Worm (Caenorhabditis elegans) whole organism, L1 larva: Measurements from ENCODE around the gene npr-43.

Source experiments
- C34B4.2 ChIP-seq: sonication (generic microtip); optimal IDR thresholded peaks from 2 replicates; lab custom pipeline; 2017; ENCODE audit warnings: mild to moderate bottlenecking, missing genetic modification characterization, missing compliant biosample characterization
- aly-2 ChIP-seq: fragments of 150-350 bp; optimal IDR thresholded peaks from 2 replicates; lab custom pipeline; 2014; ENCODE audit warnings: missing biosample characterization, missing genetic modification characterization
- ama-1 ChIP-seq: fragments of 150-350 bp; optimal IDR thresholded peaks from 2 replicates; lab custom pipeline; 2014
- ceh-82 ChIP-seq, 3 experiments: fragments of 150-350 bp in 1 of 3; sonication (generic microtip) in 2 of 3; optimal IDR thresholded peaks; 2 replicates each; lab custom pipeline; 2014 to 2017; ENCODE audit warnings: missing biosample characterization in 3 of 3, missing genetic modification characterization in 3 of 3
- ceh-88 ChIP-seq: fragments of 200-800 bp; sonication (Bioruptor generic); IDR thresholded peaks from 2 replicates; pipeline ENCODE4 v1.3.6; 2022; ENCODE audit warnings: missing genetic modification characterization, missing compliant biosample characterization
- ceh-90 ChIP-seq: sonication (generic microtip); optimal IDR thresholded peaks from 2 replicates; lab custom pipeline; 2016; ENCODE audit warnings: missing genetic modification characterization, missing compliant biosample characterization
- dpl-1 ChIP-seq, 3 experiments: fragments of 150-350 bp in 2 of 3; sonication (generic microtip) in 1 of 3; optimal IDR thresholded peaks; 2 replicates each; lab custom pipeline; 2014 to 2017; ENCODE audit warnings: missing biosample characterization in 3 of 3, missing genetic modification characterization in 3 of 3, missing genetic modification reagents in 3 of 3
- efl-1 ChIP-seq, 4 experiments: fragments of 150-350 bp; optimal IDR thresholded peaks in 3 of 4; peaks in 1 of 4; 1 replicate in 1 of 4; 2 replicates in 3 of 4; lab custom pipeline; 2014; ENCODE audit warnings: missing biosample characterization in 2 of 4, missing genetic modification characterization in 2 of 4, missing genetic modification reagents in 2 of 4
- efl-3 ChIP-seq: fragments of 200-800 bp; sonication (Bioruptor generic); optimal IDR thresholded peaks from 2 replicates; lab custom pipeline; 2018; ENCODE audit warnings: mild to moderate bottlenecking, missing genetic modification characterization, missing compliant biosample characterization
- elt-2 ChIP-seq: sonication (generic microtip); optimal IDR thresholded peaks from 2 replicates; lab custom pipeline; 2016; ENCODE audit warnings: missing genetic modification characterization, mild to moderate bottlenecking, inconsistent platforms, missing compliant biosample characterization, missing genetic modification reagents
- ets-5 ChIP-seq: fragments of 200-800 bp; sonication (Bioruptor generic); IDR thresholded peaks from 2 replicates; pipeline ENCODE4 v1.3.6; 2022; ENCODE audit warnings: missing genetic modification characterization, missing compliant biosample characterization
- fkh-10 ChIP-seq: sonication (generic microtip); optimal IDR thresholded peaks from 2 replicates; lab custom pipeline; 2017; ENCODE audit warnings: missing biosample characterization, missing genetic modification reagents, missing genetic modification characterization
- fos-1 ChIP-seq: fragments of 150-350 bp; optimal IDR thresholded peaks from 2 replicates; lab custom pipeline; 2014; ENCODE audit warnings: missing biosample characterization, missing genetic modification characterization
- grh-1 ChIP-seq: fragments of 200-800 bp; sonication (Bioruptor generic); IDR thresholded peaks from 2 replicates; pipeline ENCODE4 v1.3.6; 2022; ENCODE audit warnings: missing genetic modification reagents, missing genetic modification characterization, missing compliant biosample characterization
- hlh-4 ChIP-seq: sonication (generic microtip); optimal IDR thresholded peaks from 2 replicates; lab custom pipeline; 2016; ENCODE audit warnings: mild to moderate bottlenecking, missing genetic modification characterization, missing compliant biosample characterization
- isw-1 ChIP-seq: fragments of 200-800 bp; sonication (Bioruptor generic); IDR thresholded peaks from 2 replicates; pipeline ENCODE4 v1.3.6; 2022; ENCODE audit warnings: missing genetic modification characterization, missing compliant biosample characterization
- jun-1 ChIP-seq: fragments of 150-350 bp; optimal IDR thresholded peaks from 2 replicates; lab custom pipeline; 2014; ENCODE audit warnings: missing biosample characterization, missing genetic modification reagents, missing genetic modification characterization
- lin-13 ChIP-seq: fragments of 150-350 bp; optimal IDR thresholded peaks from 2 replicates; lab custom pipeline; 2014; ENCODE audit warnings: missing biosample characterization, missing genetic modification reagents, missing genetic modification characterization
- lin-35 ChIP-seq, 2 experiments: fragments of 150-350 bp; optimal IDR thresholded peaks; 2 replicates each; lab custom pipeline; 2014; ENCODE audit warnings: missing biosample characterization in 2 of 2, missing genetic modification characterization in 2 of 2, missing genetic modification reagents in 2 of 2
- lir-3 ChIP-seq: sonication (generic microtip); optimal IDR thresholded peaks from 2 replicates; lab custom pipeline; 2016; ENCODE audit warnings: mild to moderate bottlenecking, missing genetic modification characterization, moderate library complexity, missing compliant biosample characterization; ENCODE audit not compliant: poor library complexity
- mep-1 ChIP-seq: fragments of 150-350 bp; optimal IDR thresholded peaks from 2 replicates; lab custom pipeline; 2014; ENCODE audit warnings: missing biosample characterization, missing genetic modification characterization
- nhr-20 ChIP-seq: sonication (generic microtip); optimal IDR thresholded peaks from 2 replicates; lab custom pipeline; 2016; ENCODE audit warnings: mild to moderate bottlenecking, missing genetic modification characterization, missing compliant biosample characterization
- nhr-47 ChIP-seq: sonication (generic microtip); optimal IDR thresholded peaks from 2 replicates; lab custom pipeline; 2016; ENCODE audit warnings: mild to moderate bottlenecking, missing genetic modification characterization, moderate library complexity, missing compliant biosample characterization
- nhr-71 ChIP-seq: sonication (generic microtip); optimal IDR thresholded peaks from 2 replicates; lab custom pipeline; 2016; ENCODE audit warnings: mild to moderate bottlenecking, missing genetic modification characterization, moderate library complexity, missing compliant biosample characterization
- nhr-85 ChIP-seq: sonication (generic microtip); peaks from one replicate; lab custom pipeline; 2016; ENCODE audit warnings: missing genetic modification characterization, inconsistent platforms, missing compliant biosample characterization
- nhr-90 ChIP-seq: sonication (generic microtip); optimal IDR thresholded peaks from 2 replicates; lab custom pipeline; 2016; ENCODE audit warnings: mild to moderate bottlenecking, missing genetic modification characterization, missing compliant biosample characterization; ENCODE audit not compliant: poor library complexity
- pax-3 ChIP-seq: fragments of 200-800 bp; sonication (Bioruptor generic); optimal IDR thresholded peaks from 2 replicates; lab custom pipeline; 2018; ENCODE audit warnings: mild to moderate bottlenecking, missing genetic modification characterization, moderate library complexity, missing compliant biosample characterization
- pqm-1 ChIP-seq: sonication (generic microtip); optimal IDR thresholded peaks from 3 replicates; lab custom pipeline; 2017; ENCODE audit warnings: missing biosample characterization, missing genetic modification characterization
- rnt-1 ChIP-seq: sonication (generic microtip); optimal IDR thresholded peaks from 2 replicates; lab custom pipeline; 2016; ENCODE audit warnings: mild to moderate bottlenecking, missing genetic modification characterization, moderate library complexity, missing compliant biosample characterization
- skn-1 ChIP-seq: fragments of 150-350 bp; optimal IDR thresholded peaks from 2 replicates; lab custom pipeline; 2014; ENCODE audit warnings: missing biosample characterization, missing genetic modification characterization
- snu-23 ChIP-seq: sonication (generic microtip); optimal IDR thresholded peaks from 2 replicates; lab custom pipeline; 2016; ENCODE audit warnings: missing genetic modification characterization, missing compliant biosample characterization
- sox-4 ChIP-seq: sonication (generic microtip); optimal IDR thresholded peaks from 2 replicates; lab custom pipeline; 2016; ENCODE audit warnings: missing genetic modification characterization, missing compliant biosample characterization
- tlp-1 ChIP-seq: fragments of 150-350 bp; optimal IDR thresholded peaks from 2 replicates; lab custom pipeline; 2014; ENCODE audit warnings: missing biosample characterization, missing genetic modification characterization
- unc-30 ChIP-seq: sonication (generic microtip); optimal IDR thresholded peaks from 2 replicates; lab custom pipeline; 2017; ENCODE audit warnings: missing biosample characterization, missing genetic modification characterization
- unc-98 ChIP-seq: fragments of 200-800 bp; sonication (Bioruptor generic); IDR thresholded peaks from 2 replicates; pipeline ENCODE4 v1.3.6; 2022; ENCODE audit warnings: missing genetic modification characterization, missing compliant biosample characterization
- vab-15 ChIP-seq: sonication (generic microtip); optimal IDR thresholded peaks from 2 replicates; lab custom pipeline; 2017; ENCODE audit warnings: missing genotype, mild to moderate bottlenecking, missing genetic modification characterization, missing compliant biosample characterization
- ztf-4 ChIP-seq: fragments of 150-350 bp; optimal IDR thresholded peaks from 2 replicates; lab custom pipeline; 2014; ENCODE audit warnings: missing biosample characterization, missing genetic modification characterization

The npr-43 gene

ce11 chrV:14355738-14356368 lies 23.0 kb downstream of the npr-43 start, which contains the start of gene cyn-1 (continued):
- peak; percentile 84 to 85 (median 85) for TF ChIP-seq ceh-82 (tag; optimal IDR thresholded peaks at IDR 0.05; lab: Kevin White, UChicago)
- TF ChIP-seq, all 84 proteins: peak for 61

ce11 chrV:14354258-14354877 lies 24.5 kb downstream of the npr-43 start, which contains the start of gene Y49A3A.3:
Gene Y49A3A.3 (plus strand): TSS chrV:14354410.
- TF ChIP-seq elt-2 (tag; lab: Kevin White, UChicago): peak; percentile 15
- TF ChIP-seq efl-1 (optimal IDR thresholded peaks at IDR 0.05; lab: Kevin White, UChicago): peak; percentile 9 to 32
- peak in 1 of 2 experiments; percentile 95 for TF ChIP-seq efl-1 (GFP tag; optimal IDR thresholded peaks at IDR 0.05 in 1 of 2; lab: Kevin White, UChicago)
- TF ChIP-seq pqm-1 (tag; lab: Kevin White, UChicago): no peak
- peak; percentile 11 for TF ChIP-seq rnt-1 (tag; lab: Kevin White, UChicago)
- TF ChIP-seq ama-1 (lab: Kevin White, UChicago): peak; percentile 7
- peak; percentile 98 for TF ChIP-seq aly-2 (tag; lab: Kevin White, UChicago)
- TF ChIP-seq ets-5: no peak
- TF ChIP-seq nhr-20: peak; percentile 15
- peak in 1 of 2 experiments; percentile 34 for TF ChIP-seq lin-35 (GFP tag; optimal IDR thresholded peaks at IDR 0.05; lab: Kevin White, UChicago)
- TF ChIP-seq nhr-90 (tag; lab: Kevin White, UChicago): peak; percentile 67
- peak; percentile 60 for TF ChIP-seq nhr-71
- TF ChIP-seq ztf-4 (tag; lab: Kevin White, UChicago): peak; percentile 29
- TF ChIP-seq dpl-1 (GFP tag; optimal IDR thresholded peaks at IDR 0.05; lab: Kevin White, UChicago): no peak
- TF ChIP-seq snu-23: peak; percentile 10
- no peak for TF ChIP-seq skn-1
- no peak for TF ChIP-seq pax-3
- peak; percentile 20 for TF ChIP-seq nhr-47 (tag; lab: Kevin White, UChicago)

ce11 chrV:14352032-14352431 lies 26.9 kb downstream of the npr-43 start:
- TF ChIP-seq tlp-1 (no peak), nhr-47 (tag; lab: Kevin White, UChicago) (no peak), ztf-4 (tag; lab: Kevin White, UChicago) (no peak), unc-30 (tag; lab: Kevin White, UChicago) (no peak), mep-1 (tag; lab: Kevin White, UChicago) (no peak), sox-4 (no peak), isw-1 (GFP tag; lab: Robert Waterston, UW) (no peak), unc-98 (GFP tag; lab: Robert Waterston, UW) (no peak), ceh-90 (tag; lab: Kevin White, UChicago) (no peak), lir-3 (tag; lab: Kevin White, UChicago) (no peak), fos-1 (tag; lab: Kevin White, UChicago) (no peak), pqm-1 (tag; lab: Kevin White, UChicago) (no peak), ceh-88 (GFP tag; lab: Robert Waterston, UW) (no peak), fkh-10 (GFP tag; lab: Kevin White, UChicago) (no peak), lin-13 (no peak), jun-1 (tag; lab: Kevin White, UChicago) (no peak), efl-3 (GFP tag; lab: Kevin White, UChicago) (no peak), grh-1 (GFP tag; lab: Robert Waterston, UW) (no peak), hlh-4 (tag; lab: Kevin White, UChicago) (no peak), C34B4.2 (tag; lab: Kevin White, UChicago) (no peak)

ce11 chrV:14351629-14352028 lies 27.3 kb downstream of the npr-43 start, which contains the start of gene vha-13:
Gene vha-13 (plus strand): TSS chrV:14351709.
- no peak for TF ChIP-seq vab-15 (tag; lab: Kevin White, UChicago)
- peak; percentile 42 for TF ChIP-seq nhr-85
- no peak for TF ChIP-seq efl-1 (optimal IDR thresholded peaks at IDR 0.05; lab: Kevin White, UChicago)
- TF ChIP-seq efl-1 (GFP tag; optimal IDR thresholded peaks at IDR 0.05 in 1 of 2; lab: Kevin White, UChicago): peak in 1 of 2 experiments; percentile 65
